Worm (Caenorhabditis elegans) whole organism, young adult: ENCODE data around the gene srw-140.

Source experiments
- gei-17 ChIP-seq: fragments of 200-800 bp; sonication (Bioruptor generic); optimal IDR thresholded peaks from 2 replicates; lab custom pipeline; 2018; ENCODE audit warnings: mild to moderate bottlenecking, missing genetic modification characterization, missing compliant biosample characterization
- hmg-1.2 ChIP-seq: fragments of 200-800 bp; sonication (Bioruptor generic); IDR thresholded peaks from 2 replicates; pipeline ENCODE4 v1.3.6; 2022; ENCODE audit warnings: missing genetic modification reagents, missing genetic modification characterization, missing compliant biosample characterization

- TF ChIP-seq gei-17 (no peak), hmg-1.2 (GFP tag; lab: Robert Waterston, UW) (no peak)
These were observed 36.2 kb downstream of the srw-140 start for ce11 chrV:5201706-5202105.
